Worm (Caenorhabditis elegans) whole organism, L2 larva: ENCODE measurements around the gene sri-24.

Experiments used
- C34F6.9 ChIP-seq: fragments of 150-350 bp; optimal IDR thresholded peaks from 2 replicates; lab custom pipeline; 2014; ENCODE audit warnings: missing biosample characterization, missing genetic modification characterization
- ama-1 ChIP-seq: fragments of 150-350 bp; optimal IDR thresholded peaks from 2 replicates; lab custom pipeline; 2018; ENCODE audit warnings: inconsistent platforms
- elt-3 ChIP-seq: sonication (generic microtip); optimal IDR thresholded peaks from 2 replicates; lab custom pipeline; 2017; ENCODE audit warnings: missing biosample characterization, missing genetic modification characterization
- mbf-1 ChIP-seq: sonication (generic microtip); optimal IDR thresholded peaks from 2 replicates; lab custom pipeline; 2017; ENCODE audit warnings: missing biosample characterization, missing genetic modification characterization
- mdl-1 ChIP-seq, 2 experiments: fragments of 150-350 bp in 1 of 2; sonication (generic microtip) in 1 of 2; optimal IDR thresholded peaks; 2 replicates each; lab custom pipeline; 2017; ENCODE audit warnings: missing biosample characterization in 2 of 2, missing genetic modification characterization in 2 of 2
- nhr-12 ChIP-seq: fragments of 150-350 bp; optimal IDR thresholded peaks from 2 replicates; lab custom pipeline; 2014; ENCODE audit warnings: missing biosample characterization, missing genetic modification characterization
- nhr-23 ChIP-seq: fragments of 150-350 bp; optimal IDR thresholded peaks from 2 replicates; lab custom pipeline; 2014; ENCODE audit warnings: missing biosample characterization, missing genetic modification reagents, missing genetic modification characterization
- sem-4 ChIP-seq: fragments of 150-350 bp; optimal IDR thresholded peaks from 2 replicates; lab custom pipeline; 2014; ENCODE audit warnings: missing biosample characterization, missing genetic modification reagents, missing genetic modification characterization
- snpc-4 ChIP-seq: fragments of 150-350 bp; optimal IDR thresholded peaks from 2 replicates; lab custom pipeline; 2014; ENCODE audit warnings: missing biosample characterization, missing genetic modification characterization
- ztf-11 ChIP-seq: sonication (generic microtip); optimal IDR thresholded peaks from 2 replicates; lab custom pipeline; 2017; ENCODE audit warnings: missing biosample characterization, missing genetic modification characterization
- ztf-4 ChIP-seq: fragments of 150-350 bp; optimal IDR thresholded peaks from 2 replicates; lab custom pipeline; 2014; ENCODE audit warnings: missing biosample characterization, missing genetic modification characterization

DNA sequence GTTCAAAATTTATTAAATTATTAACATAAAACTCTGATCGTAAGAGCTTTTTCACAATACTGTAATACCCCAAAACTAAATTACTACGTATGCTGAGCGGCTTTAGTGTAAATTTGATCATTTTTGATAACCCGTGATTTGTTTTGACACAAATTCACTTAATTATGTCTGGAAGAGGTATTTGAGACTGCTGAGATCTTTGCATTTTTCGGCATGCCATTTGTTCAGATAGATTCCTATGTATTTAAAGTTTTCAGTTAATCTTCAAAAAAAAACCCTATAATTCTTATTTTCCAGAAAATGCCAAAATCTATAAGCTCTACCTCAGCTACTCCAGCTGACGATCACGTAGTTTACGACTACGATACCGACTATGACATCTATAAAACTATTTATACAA lies 18.3 kb downstream of the sri-24 start, which contains the start of gene srw-15:
- TF ChIP-seq snpc-4 (no peak), elt-3 (no peak), ztf-4 (tag; lab: Kevin White, UChicago) (no peak), nhr-23 (tag; lab: Kevin White, UChicago) (no peak), ama-1 (lab: Kevin White, UChicago) (no peak), ztf-11 (no peak), mdl-1 (tag; optimal IDR thresholded peaks at IDR 0.05; lab: Kevin White, UChicago) (no peak), nhr-12 (tag; lab: Kevin White, UChicago) (no peak), mbf-1 (no peak), C34F6.9 (no peak), sem-4 (no peak)
